Worm (Caenorhabditis elegans): ENCODE results near the gene gei-13.

The gei-13 gene

DNA sequence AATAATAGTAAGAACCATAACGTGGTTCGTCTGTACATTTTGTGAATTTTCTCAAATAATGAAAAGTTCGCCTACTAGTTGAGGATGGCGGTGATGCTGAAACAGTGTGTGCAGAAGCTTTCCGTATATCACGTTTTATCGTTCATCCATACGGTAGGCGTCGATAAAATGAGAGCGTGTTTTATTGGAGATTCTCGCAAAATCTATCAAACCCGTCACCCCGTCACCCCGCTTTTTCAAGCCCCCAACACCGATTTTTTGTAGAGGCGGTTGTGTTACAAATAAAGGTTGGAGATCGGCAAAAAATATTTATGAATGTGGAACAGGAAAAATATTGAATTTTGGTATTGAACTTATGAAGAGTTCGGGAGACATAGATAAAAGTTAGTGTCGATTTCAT lies 28.3 kb downstream of the gei-13 start, which contains the start of gene clec-161:
Gene clec-161 (minus strand): TSS at position 101 of the 400 bp plus-strand sequence.
- TF ChIP-seq F13H6.1 (tag; optimal IDR thresholded peaks at IDR 0.05) (no peak), K02D7.2 (tag; optimal IDR thresholded peaks at IDR 0.05) (no peak), ahr-1 (tag; optimal IDR thresholded peaks at IDR 0.05) (no peak), ceh-6 (GFP tag; optimal IDR thresholded peaks at IDR 0.05) (no peak), nfya-1 (tag; optimal IDR thresholded peaks at IDR 0.05) (no peak)

- TF ChIP-seq ceh-19 (GFP tag; optimal IDR thresholded peaks at IDR 0.05) (no peak), ceh-48 (tag; optimal IDR thresholded peaks at IDR 0.05) (no peak), eyg-1 (tag; optimal IDR thresholded peaks at IDR 0.05) (no peak), pha-4 (tag; optimal IDR thresholded peaks at IDR 0.05) (no peak), sdc-2 (tag; optimal IDR thresholded peaks at IDR 0.05) (no peak), unc-42 (tag; optimal IDR thresholded peaks at IDR 0.05) (no peak), unc-55 (GFP tag; optimal IDR thresholded peaks at IDR 0.05) (no peak), tbx-7 (tag; optimal IDR thresholded peaks at IDR 0.05) (no peak), elt-2 (tag; optimal IDR thresholded peaks at IDR 0.05) (no peak), ceh-18 (tag; optimal IDR thresholded peaks at IDR 0.05) (no peak), mec-3 (tag; optimal IDR thresholded peaks at IDR 0.05; ENCODE audit: borderline replicate concordance) (no peak), ceh-22 (tag; optimal IDR thresholded peaks at IDR 0.05) (no peak), ahr-1 (tag; optimal IDR thresholded peaks at IDR 0.05) (no peak), dmd-4 (tag; optimal IDR thresholded peaks at IDR 0.05; ENCODE audit: borderline replicate concordance) (no peak), unc-3 (GFP tag; conservative IDR thresholded peaks at IDR 0.05) (no peak), unc-3 (tag; optimal IDR thresholded peaks at IDR 0.05) (no peak), lin-11 (tag; optimal IDR thresholded peaks at IDR 0.05) (no peak), ama-1 (optimal IDR thresholded peaks at IDR 0.05) (no peak), ceh-2 (tag; optimal IDR thresholded peaks at IDR 0.05) (no peak), nhr-232 (tag; optimal IDR thresholded peaks at IDR 0.05) (no peak), sox-2 (GFP tag; IDR thresholded peaks at IDR 0.05) (no peak)
These were observed 36.3 kb downstream of the gei-13 start, which contains the start of gene F58A4.2 for ce11 chrIII:9600645-9601044. F58A4.2 (minus strand) TSS chrIII:9600745.

DNA sequence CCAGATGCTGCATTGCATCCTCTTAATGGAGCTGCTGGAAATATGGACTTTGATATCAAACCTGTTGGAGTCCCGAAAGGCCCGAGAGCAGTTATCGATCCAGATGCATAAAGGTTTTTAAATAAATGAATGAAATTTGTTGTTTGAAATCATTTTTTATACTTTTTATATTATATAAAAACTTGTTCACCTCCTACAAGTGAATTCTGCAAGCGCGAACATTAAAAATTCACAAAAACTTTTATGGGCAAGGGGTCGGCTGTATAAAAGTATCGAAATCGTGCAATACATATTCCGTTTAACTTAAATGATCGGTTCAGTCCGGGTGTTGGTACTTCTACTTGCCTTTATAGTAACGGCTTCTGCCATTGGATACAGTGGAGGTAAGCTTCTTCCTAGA lies 38.7 kb downstream of the gei-13 start, which contains the start of gene F58A4.1:
Gene F58A4.1 (plus strand): TSS at position 301 of the 400 bp plus-strand sequence.
- TF ChIP-seq sdc-2 (tag; optimal IDR thresholded peaks at IDR 0.05), result no peak
- no peak for TF ChIP-seq sox-2 (GFP tag; IDR thresholded peaks at IDR 0.05)
- TF ChIP-seq ceh-34 (tag; optimal IDR thresholded peaks at IDR 0.05), result no peak
- TF ChIP-seq ceh-22 (tag; optimal IDR thresholded peaks at IDR 0.05), result no peak

DNA sequence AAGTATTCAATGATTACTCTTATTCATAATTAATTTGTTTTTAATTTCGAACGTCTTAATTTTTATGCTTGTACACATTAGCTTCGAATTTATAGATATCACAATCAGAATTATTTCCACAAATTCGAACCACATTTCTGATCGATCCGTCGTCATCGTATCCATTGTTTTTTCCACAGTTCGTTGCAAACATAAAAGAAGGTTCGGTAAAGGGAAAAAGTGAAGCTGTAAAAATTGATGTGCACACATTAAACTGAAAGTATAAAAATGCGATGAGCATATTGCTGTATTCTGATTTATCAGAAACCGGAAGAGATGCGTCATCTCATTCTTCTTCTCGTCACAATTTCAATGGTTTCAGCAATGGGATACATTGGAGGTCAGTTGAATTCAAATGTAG lies 39.9 kb downstream of the gei-13 start, which contains the start of gene C48B4.12:
Gene C48B4.12 (plus strand): TSS at position 301 of the 400 bp plus-strand sequence.
- TF ChIP-seq F13H6.1 (tag; optimal IDR thresholded peaks at IDR 0.05) (no peak), sox-2 (GFP tag; IDR thresholded peaks at IDR 0.05) (no peak), pat-9 (tag; optimal IDR thresholded peaks at IDR 0.05) (no peak), ceh-45 (GFP tag; IDR thresholded peaks at IDR 0.05) (no peak), ceh-24 (tag; optimal IDR thresholded peaks at IDR 0.05) (no peak), ceh-48 (tag; optimal IDR thresholded peaks at IDR 0.05) (no peak), nhr-232 (tag; optimal IDR thresholded peaks at IDR 0.05) (no peak), fkh-10 (GFP tag; optimal IDR thresholded peaks at IDR 0.05) (no peak), unc-3 (GFP tag; conservative IDR thresholded peaks at IDR 0.05) (no peak), unc-3 (tag; optimal IDR thresholded peaks at IDR 0.05) (no peak), madf-2 (tag; optimal IDR thresholded peaks at IDR 0.05) (no peak), ref-2 (tag; optimal IDR thresholded peaks at IDR 0.05) (no peak), ceh-22 (tag; optimal IDR thresholded peaks at IDR 0.05) (no peak)

DNA sequence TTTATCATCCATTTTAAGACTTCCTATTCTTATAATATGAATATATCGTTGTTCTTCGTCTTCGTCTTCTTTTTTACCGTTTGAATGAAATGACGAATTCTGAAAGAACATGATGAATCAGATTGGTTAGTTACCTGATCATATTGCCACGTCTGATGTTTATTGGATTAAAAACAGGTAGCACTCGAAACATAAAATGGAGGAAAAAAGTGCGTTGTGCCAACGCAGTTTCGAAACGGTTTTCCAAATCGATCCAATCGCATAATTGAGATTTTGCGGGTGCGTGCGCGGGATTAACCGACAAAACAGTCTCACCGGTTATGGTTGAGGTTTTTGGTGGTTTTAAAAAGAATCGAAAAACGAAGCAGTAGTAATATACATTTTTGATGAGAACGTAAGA lies 41.4 kb downstream of the gei-13 start, which contains the start of gene rom-2:
Gene rom-2 (minus strand): TSS at position 101 of the 400 bp plus-strand sequence.
- TF ChIP-seq ceh-6 (GFP tag; optimal IDR thresholded peaks at IDR 0.05) (no peak), ceh-24 (tag; optimal IDR thresholded peaks at IDR 0.05) (no peak), Y22D7AL.16 (tag; optimal IDR thresholded peaks at IDR 0.05) (no peak), pqm-1 (tag; optimal IDR thresholded peaks at IDR 0.05) (no peak), ama-1 (optimal IDR thresholded peaks at IDR 0.05) (no peak), ceh-48 (tag; optimal IDR thresholded peaks at IDR 0.05) (no peak), pros-1 (tag; optimal IDR thresholded peaks at IDR 0.05) (no peak), gmeb-2 (tag; optimal IDR thresholded peaks at IDR 0.05) (no peak), ceh-34 (tag; optimal IDR thresholded peaks at IDR 0.05) (no peak), ceh-14 (tag; optimal IDR thresholded peaks at IDR 0.05) (no peak), pax-1 (tag; optimal IDR thresholded peaks at IDR 0.05) (no peak), pha-4 (tag; optimal IDR thresholded peaks at IDR 0.05) (no peak), tbx-2 (tag; optimal IDR thresholded peaks at IDR 0.05) (no peak), pat-9 (tag; optimal IDR thresholded peaks at IDR 0.05) (no peak)
